Worm (Caenorhabditis elegans): ENCODE data around the gene srv-10.

The srv-10 gene

ce11 chrV:13423608-13424007, at the start of gene srv-10:
TSS of gene srv-10 (plus strand) at chrV:13423908.
- TF ChIP-seq pha-4 (tag; optimal IDR thresholded peaks at IDR 0.05) (no peak), ccch-3 (GFP tag; optimal IDR thresholded peaks at IDR 0.05) (no peak), F52B5.7 (tag; optimal IDR thresholded peaks at IDR 0.05) (no peak), rcor-1 (GFP tag; IDR thresholded peaks at IDR 0.05) (no peak), K12H6.12 (tag; optimal IDR thresholded peaks at IDR 0.05) (no peak), fkh-3 (tag; optimal IDR thresholded peaks at IDR 0.05) (no peak), xnd-1 (tag; optimal IDR thresholded peaks at IDR 0.05) (no peak), K11D2.4 (GFP tag; IDR thresholded peaks at IDR 0.05) (no peak), B0035.1 (tag; optimal IDR thresholded peaks at IDR 0.05) (no peak), rpc-1 (optimal IDR thresholded peaks at IDR 0.05) (no peak), rpc-1 (tag; optimal IDR thresholded peaks at IDR 0.05) (no peak), bed-1 (GFP tag; IDR thresholded peaks at IDR 0.05) (no peak), egl-18 (GFP tag; IDR thresholded peaks at IDR 0.05) (no peak)

- TF ChIP-seq zfh-2 (GFP tag; conservative IDR thresholded peaks at IDR 0.05) (peak; percentile 89), egrh-3 (GFP tag; IDR thresholded peaks at IDR 0.05) (peak; percentile 63), dox-1 (GFP tag; IDR thresholded peaks at IDR 0.05) (peak; percentile 50; the same call in 1 of the 2 replicates), nhr-80 (tag; optimal IDR thresholded peaks at IDR 0.05) (peak; percentile 17), sptf-2 (GFP tag; optimal IDR thresholded peaks at IDR 0.05) (no peak)
Measured at ce11 chrV:13374532-13374931, 49.2 kb upstream of the srv-10 start.

- TF ChIP-seq pbrm-1 (GFP tag; IDR thresholded peaks at IDR 0.05) (no peak), lir-1 (GFP tag; conservative IDR thresholded peaks at IDR 0.05) (no peak), ztf-6 (GFP tag; IDR thresholded peaks at IDR 0.05) (no peak), cebp-1 (GFP tag; IDR thresholded peaks at IDR 0.05) (no peak), cebp-1 (tag; optimal IDR thresholded peaks at IDR 0.05) (peak; percentile 19)
Measured at ce11 chrV:13375861-13376260, 47.8 kb upstream of the srv-10 start.

ce11 chrV:13377130-13377529, 46.6 kb upstream of the srv-10 start:
- no peak for TF ChIP-seq snpc-4 (GFP tag; optimal IDR thresholded peaks at IDR 0.05)
- TF ChIP-seq snpc-4 (tag; optimal IDR thresholded peaks at IDR 0.05): peak in 1 of 4 experiments; percentile 9
- TF ChIP-seq Y95B8A.8 (GFP tag; IDR thresholded peaks at IDR 0.05): 0 out of 2 replicates have a peak, but pooled peaks have one; percentile 62
- TF ChIP-seq rec-8 (tag; optimal IDR thresholded peaks at IDR 0.05): no peak
- TF ChIP-seq atf-7 (tag; optimal IDR thresholded peaks at IDR 0.05): peak; percentile 67
- no peak for TF ChIP-seq cebp-1 (GFP tag; IDR thresholded peaks at IDR 0.05)
- TF ChIP-seq cebp-1 (tag; optimal IDR thresholded peaks at IDR 0.05): peak; percentile 48
- no peak for TF ChIP-seq T26A5.8 (tag; optimal IDR thresholded peaks at IDR 0.05)
- TF ChIP-seq B0035.1 (tag; optimal IDR thresholded peaks at IDR 0.05): no peak
- TF ChIP-seq nhr-80 (tag; optimal IDR thresholded peaks at IDR 0.05): peak; percentile 91
- 0 out of 2 replicates have a peak, but pooled peaks have one; percentile 24 for TF ChIP-seq dox-1 (GFP tag; IDR thresholded peaks at IDR 0.05)
- TF ChIP-seq let-607 (tag; optimal IDR thresholded peaks at IDR 0.05): peak; percentile 79 to 91
- TF ChIP-seq tbp1 (GFP tag; optimal IDR thresholded peaks at IDR 0.05): no peak
- TF ChIP-seq let-526 (GFP tag; IDR thresholded peaks at IDR 0.05): no peak
- TF ChIP-seq die-1 (tag; optimal IDR thresholded peaks at IDR 0.05): no peak
- no peak for TF ChIP-seq C17E4.6 (GFP tag; IDR thresholded peaks at IDR 0.05)
- TF ChIP-seq F37B4.10 (GFP tag; IDR thresholded peaks at IDR 0.05): no peak

Measured in whole organism, young adult.